Fruit fly (Drosophila melanogaster) whole organism, prepupa: ENCODE data around the gene CG14563.
A peak's percentile ranks its signal among the peaks of the same experiment; 100 is the strongest.

ENCODE experiments used
- Blimp-1 ChIP-seq: fragments of 200-800 bp; sonication (Bioruptor generic); optimal IDR thresholded peaks from 3 replicates; lab custom pipeline; 2017; ENCODE audit warnings: missing biosample characterization, missing genetic modification characterization, mild to moderate bottlenecking, moderate library complexity, missing genetic modification reagents
- CG10631 ChIP-seq: fragments of 200-800 bp; sonication (Bioruptor generic); optimal IDR thresholded peaks from 2 replicates; lab custom pipeline; 2016; ENCODE audit warnings: missing biosample characterization, missing genetic modification characterization
- CG11294 ChIP-seq: fragments of 200-800 bp; sonication (Bioruptor generic); IDR thresholded peaks from 2 replicates; pipeline ENCODE4 v1.3.6; 2022; ENCODE audit warnings: missing biosample characterization, missing genetic modification characterization
- CG11762 ChIP-seq: fragments of 200-800 bp; sonication (Bioruptor generic); optimal IDR thresholded peaks from 3 replicates; lab custom pipeline; 2016; ENCODE audit warnings: missing biosample characterization, missing genetic modification characterization; ENCODE audit not compliant: insufficient read depth
- CG11902 ChIP-seq: fragments of 200-800 bp; sonication (Bioruptor generic); optimal IDR thresholded peaks from 3 replicates; lab custom pipeline; 2016; ENCODE audit warnings: missing biosample characterization, missing genetic modification characterization
- CG1621 ChIP-seq: fragments of 200-800 bp; sonication (Bioruptor generic); optimal IDR thresholded peaks from 3 replicates; lab custom pipeline; 2018; ENCODE audit warnings: missing biosample characterization, mild to moderate bottlenecking, missing genetic modification characterization
- CG3032 ChIP-seq: fragments of 200-800 bp; optimal IDR thresholded peaks from 2 replicates; lab custom pipeline; 2019; ENCODE audit warnings: missing biosample characterization, mild to moderate bottlenecking, missing genetic modification characterization, moderate library complexity
- CG32006 ChIP-seq: fragments of 200-800 bp; sonication (Bioruptor generic); optimal IDR thresholded peaks from 3 replicates; lab custom pipeline; 2017; ENCODE audit warnings: missing biosample characterization, mild to moderate bottlenecking, missing genetic modification characterization
- CG34406 ChIP-seq: fragments of 200-800 bp; sonication (Bioruptor generic); optimal IDR thresholded peaks from 3 replicates; lab custom pipeline; 2016; ENCODE audit warnings: missing biosample characterization, missing genetic modification characterization
- CG3919 ChIP-seq: fragments of 200-800 bp; sonication (Bioruptor generic); optimal IDR thresholded peaks from 3 replicates; lab custom pipeline; 2016; ENCODE audit warnings: missing biosample characterization, missing genetic modification characterization
- CG6276 ChIP-seq: fragments of 200-800 bp; sonication (Bioruptor generic); optimal IDR thresholded peaks from 2 replicates; lab custom pipeline; 2017; ENCODE audit warnings: missing biosample characterization, mild to moderate bottlenecking, missing genetic modification characterization
- CG6792 ChIP-seq: fragments of 200-800 bp; sonication (Bioruptor generic); optimal IDR thresholded peaks from 3 replicates; lab custom pipeline; 2016; ENCODE audit warnings: missing biosample characterization, missing genetic modification characterization
- CG6808 ChIP-seq: fragments of 200-800 bp; sonication (Bioruptor generic); optimal IDR thresholded peaks from 3 replicates; lab custom pipeline; 2017; ENCODE audit warnings: missing biosample characterization, missing genetic modification characterization, mild to moderate bottlenecking, moderate library complexity, missing genetic modification reagents
- CG6854 ChIP-seq: fragments of 200-800 bp; sonication (Bioruptor generic); optimal IDR thresholded peaks from 2 replicates; lab custom pipeline; 2017; ENCODE audit warnings: missing biosample characterization, mild to moderate bottlenecking, missing genetic modification characterization
- CG8632 ChIP-seq: fragments of 200-800 bp; sonication (Bioruptor generic); optimal IDR thresholded peaks from 3 replicates; lab custom pipeline; 2016; ENCODE audit warnings: missing biosample characterization, missing genetic modification characterization
- CG9139 ChIP-seq: fragments of 200-800 bp; sonication (Bioruptor generic); optimal IDR thresholded peaks from 3 replicates; lab custom pipeline; 2017; ENCODE audit warnings: missing biosample characterization, mild to moderate bottlenecking, missing genetic modification characterization
- Eip75B ChIP-seq: fragments of 200-800 bp; sonication (Bioruptor generic); optimal IDR thresholded peaks from 3 replicates; lab custom pipeline; 2016; ENCODE audit warnings: missing biosample characterization, missing genetic modification characterization
- Eip78C ChIP-seq: fragments of 200-800 bp; sonication (Bioruptor generic); peaks from one replicate; lab custom pipeline; 2016; ENCODE audit warnings: missing biosample characterization, missing genetic modification characterization
- Eip93F ChIP-seq: fragments of 200-800 bp; sonication (Bioruptor generic); optimal IDR thresholded peaks from 2 replicates; lab custom pipeline; 2016; ENCODE audit warnings: missing biosample characterization, mild to moderate bottlenecking, missing genetic modification characterization
- Ets21C ChIP-seq: fragments of 200-800 bp; sonication (Bioruptor generic); optimal IDR thresholded peaks from 3 replicates; lab custom pipeline; 2016; ENCODE audit warnings: missing biosample characterization, missing genetic modification characterization
- Ets96B ChIP-seq: fragments of 200-800 bp; optimal IDR thresholded peaks from 2 replicates; lab custom pipeline; 2019; ENCODE audit warnings: missing biosample characterization, mild to moderate bottlenecking, missing genetic modification characterization, moderate library complexity
- Gug ChIP-seq: fragments of 200-800 bp; sonication (Bioruptor generic); IDR thresholded peaks from 2 replicates; pipeline ENCODE4 v1.3.6; 2022; ENCODE audit warnings: missing biosample characterization, missing genetic modification characterization
- Hr38 ChIP-seq: sonication (Bioruptor generic); optimal IDR thresholded peaks from 2 replicates; lab custom pipeline; 2016; ENCODE audit warnings: missing biosample characterization, missing genetic modification characterization
- Hr39 ChIP-seq: fragments of 200-800 bp; sonication (Bioruptor generic); optimal IDR thresholded peaks from 2 replicates; lab custom pipeline; 2016; ENCODE audit warnings: missing biosample characterization, missing genetic modification characterization
- Hr4 ChIP-seq: fragments of 200-800 bp; sonication (Bioruptor generic); optimal IDR thresholded peaks from 3 replicates; lab custom pipeline; 2016; ENCODE audit warnings: missing biosample characterization, missing genetic modification characterization
- Lpt ChIP-seq: fragments of 200-800 bp; sonication (Bioruptor generic); optimal IDR thresholded peaks from 3 replicates; lab custom pipeline; 2016; ENCODE audit warnings: missing biosample characterization, missing genetic modification characterization
- OdsH ChIP-seq: fragments of 200-800 bp; sonication (Bioruptor generic); optimal IDR thresholded peaks from 3 replicates; lab custom pipeline; 2016; ENCODE audit warnings: missing biosample characterization, missing genetic modification characterization
- Smox ChIP-seq: fragments of 200-800 bp; sonication (Bioruptor generic); optimal IDR thresholded peaks from 3 replicates; lab custom pipeline; 2016; ENCODE audit warnings: missing biosample characterization, missing genetic modification characterization
- Sox102F ChIP-seq: fragments of 200-800 bp; sonication (Bioruptor generic); optimal IDR thresholded peaks from 2 replicates; lab custom pipeline; 2016; ENCODE audit warnings: missing biosample characterization, mild to moderate bottlenecking, missing genetic modification characterization
- Sox14 ChIP-seq: fragments of 200-800 bp; sonication (Bioruptor generic); optimal IDR thresholded peaks from 3 replicates; lab custom pipeline; 2016; ENCODE audit warnings: missing biosample characterization, missing genetic modification characterization
- Sox15 ChIP-seq: fragments of 200-800 bp; sonication (Bioruptor generic); optimal IDR thresholded peaks from 3 replicates; lab custom pipeline; 2016; ENCODE audit warnings: missing biosample characterization, missing genetic modification characterization
- achi ChIP-seq: fragments of 200-800 bp; sonication (Bioruptor generic); optimal IDR thresholded peaks from 3 replicates; lab custom pipeline; 2016; ENCODE audit warnings: missing biosample characterization, missing genetic modification characterization
- cyc ChIP-seq: fragments of 200-800 bp; sonication (Bioruptor generic); optimal IDR thresholded peaks from 3 replicates; lab custom pipeline; 2016; ENCODE audit warnings: missing biosample characterization, missing genetic modification characterization
- dsx ChIP-seq: fragments of 200-800 bp; optimal IDR thresholded peaks from 3 replicates; lab custom pipeline; 2019; ENCODE audit warnings: missing biosample characterization, mild to moderate bottlenecking, missing genetic modification characterization, moderate library complexity; ENCODE audit not compliant: poor library complexity, severe bottlenecking
- eg ChIP-seq: fragments of 200-800 bp; sonication (Bioruptor generic); IDR thresholded peaks from 3 replicates; pipeline ENCODE4 v1.3.6; 2022; ENCODE audit warnings: missing biosample characterization, missing genetic modification characterization
- esn ChIP-seq: fragments of 200-800 bp; sonication (Bioruptor generic); optimal IDR thresholded peaks from 2 replicates; lab custom pipeline; 2016; ENCODE audit warnings: missing biosample characterization, mild to moderate bottlenecking, missing genetic modification characterization, moderate library complexity
- fd59A ChIP-seq: fragments of 200-800 bp; sonication (Bioruptor generic); optimal IDR thresholded peaks from 2 replicates; lab custom pipeline; 2017; ENCODE audit warnings: missing biosample characterization, mild to moderate bottlenecking, missing genetic modification characterization, missing genetic modification reagents
- fd85E ChIP-seq: fragments of 200-800 bp; sonication (Bioruptor generic); optimal IDR thresholded peaks from 3 replicates; lab custom pipeline; 2016; ENCODE audit warnings: missing biosample characterization, missing genetic modification characterization
- fkh ChIP-seq: fragments of 200-800 bp; sonication (Bioruptor generic); optimal IDR thresholded peaks from 3 replicates; lab custom pipeline; 2017; ENCODE audit warnings: missing biosample characterization, mild to moderate bottlenecking, missing genetic modification characterization, moderate library complexity
- lz ChIP-seq: fragments of 200-800 bp; sonication (Bioruptor generic); optimal IDR thresholded peaks from 3 replicates; lab custom pipeline; 2016; ENCODE audit warnings: missing biosample characterization, missing genetic modification characterization
- net ChIP-seq: fragments of 200-800 bp; sonication (Bioruptor generic); optimal IDR thresholded peaks from 3 replicates; lab custom pipeline; 2016; ENCODE audit warnings: missing biosample characterization, missing genetic modification characterization
- pdm3 ChIP-seq: fragments of 200-800 bp; sonication (Bioruptor generic); optimal IDR thresholded peaks from 3 replicates; lab custom pipeline; 2016; ENCODE audit warnings: missing biosample characterization, missing genetic modification characterization
- spab ChIP-seq: fragments of 200-800 bp; sonication (Bioruptor generic); optimal IDR thresholded peaks from 2 replicates; lab custom pipeline; 2017; ENCODE audit warnings: missing biosample characterization, mild to moderate bottlenecking, missing genetic modification characterization, missing genetic modification reagents
- ss ChIP-seq, 2 experiments: fragments of 200-800 bp; sonication (Bioruptor generic); optimal IDR thresholded peaks; 2 replicates in 1 of 2; 3 replicates in 1 of 2; lab custom pipeline; 2017 to 2018; ENCODE audit warnings: mild to moderate bottlenecking in 2 of 2, missing biosample characterization in 2 of 2, missing genetic modification characterization in 2 of 2, moderate library complexity in 1 of 2

Gene CG14563

dm6 chr3L:21832203-21833160, 9.7 kb downstream of the CG14563 start, which contains the start of the genes CG7148 and Nopp140 (continued):
- TF ChIP-seq CG8632 = peak; percentile 64
- TF ChIP-seq CG1621 (tag; lab: Kevin White, UChicago) = no peak
- TF ChIP-seq CG32006 = no peak
- TF ChIP-seq CG3032 = peak; percentile 63
- TF ChIP-seq CG6854 (GFP tag; lab: Kevin White, UChicago) = no peak
- peak; percentile 60 for TF ChIP-seq cyc
- TF ChIP-seq ss (GFP tag; optimal IDR thresholded peaks at IDR 0.05; lab: Kevin White, UChicago) = no peak
- peak; percentile 65 for TF ChIP-seq Eip78C (GFP tag; lab: Kevin White, UChicago)
- peak; percentile 31 for TF ChIP-seq Lpt (GFP tag; lab: Kevin White, UChicago)
- no peak for TF ChIP-seq CG6808 (GFP tag; lab: Kevin White, UChicago)

dm6 chr3L:21830125-21830524, 12.1 kb downstream of the CG14563 start:
- TF ChIP-seq Eip78C (GFP tag; lab: Kevin White, UChicago) = peak; percentile 21
- no peak for TF ChIP-seq CG6792 (GFP tag; lab: Kevin White, UChicago)

- TF ChIP-seq Ets21C (GFP tag; lab: Kevin White, UChicago) = no peak
- TF ChIP-seq spab (GFP tag; lab: Kevin White, UChicago) = no peak
- TF ChIP-seq net = peak; percentile 41
- peak; percentile 40 for TF ChIP-seq CG11762 (GFP tag; lab: Kevin White, UChicago)
- no peak for TF ChIP-seq CG9139
- peak; percentile 75 for TF ChIP-seq cyc
- no peak for TF ChIP-seq Blimp-1
- TF ChIP-seq CG6792 (GFP tag; lab: Kevin White, UChicago) = peak; percentile 42
- TF ChIP-seq Gug (GFP tag; lab: Robert Waterston, UW) = peak; percentile 58
- TF ChIP-seq fd85E (GFP tag; lab: Kevin White, UChicago) = no peak
- peak; percentile 65 for TF ChIP-seq Eip75B (GFP tag; lab: Kevin White, UChicago)
- no peak for TF ChIP-seq pdm3
- peak; percentile 89 for TF ChIP-seq Eip78C (GFP tag; lab: Kevin White, UChicago)
- TF ChIP-seq Ets96B (tag; lab: Kevin White, UChicago) = peak; percentile 41
- TF ChIP-seq CG6854 (GFP tag; lab: Kevin White, UChicago) = no peak
- peak; percentile 51 for TF ChIP-seq CG3032
- TF ChIP-seq Lpt (GFP tag; lab: Kevin White, UChicago) = no peak
- peak; percentile 78 for TF ChIP-seq Sox14 (GFP tag; lab: Kevin White, UChicago)
- peak; percentile 47 for TF ChIP-seq CG11902 (GFP tag; lab: Kevin White, UChicago)
- peak; percentile 61 for TF ChIP-seq CG3919 (GFP tag; lab: Kevin White, UChicago)
- TF ChIP-seq fkh (GFP tag; lab: Kevin White, UChicago) = peak; percentile 46
- TF ChIP-seq eg (GFP tag; lab: Robert Waterston, UW) = peak; percentile 88
- TF ChIP-seq Hr4 (GFP tag; lab: Kevin White, UChicago) = peak; percentile 73
- TF ChIP-seq Hr38 (GFP tag; lab: Kevin White, UChicago) = peak; percentile 4
- TF ChIP-seq CG6276 (GFP tag; lab: Kevin White, UChicago) = no peak
- peak; percentile 40 for TF ChIP-seq dsx (GFP tag; lab: Kevin White, UChicago)
- TF ChIP-seq Smox (GFP tag; lab: Kevin White, UChicago) = no peak
- peak; percentile 39 for TF ChIP-seq CG8632
- no peak for TF ChIP-seq CG10631
- TF ChIP-seq CG34406 (GFP tag; lab: Kevin White, UChicago) = peak; percentile 23
- TF ChIP-seq OdsH (GFP tag; lab: Kevin White, UChicago) = peak; percentile 72
- peak; percentile 42 for TF ChIP-seq achi (GFP tag; lab: Kevin White, UChicago)
- no peak for TF ChIP-seq Sox102F (GFP tag; lab: Kevin White, UChicago)
- TF ChIP-seq CG6808 (GFP tag; lab: Kevin White, UChicago) = no peak
- peak; percentile 56 for TF ChIP-seq Sox15
- peak; percentile 83 for TF ChIP-seq Hr39 (GFP tag; lab: Kevin White, UChicago)
- TF ChIP-seq CG32006 = no peak
- TF ChIP-seq esn (GFP tag; lab: Kevin White, UChicago) = peak; percentile 76
- peak; percentile 45; the same call in 1 of the 2 replicates for TF ChIP-seq CG11294
- peak; percentile 78 for TF ChIP-seq lz (GFP tag; lab: Kevin White, UChicago)
- TF ChIP-seq Eip93F (GFP tag; lab: Kevin White, UChicago) = no peak
- TF ChIP-seq fd59A (GFP tag; lab: Kevin White, UChicago) = no peak
Observed at dm6 chr3L:21828177-21828589, 14.0 kb downstream of the CG14563 start, which contains the start of gene CG32448. TSS of gene CG32448 (minus strand) at chr3L:21828480.
